Fruit fly (Drosophila melanogaster): Measurements from ENCODE around the gene CG7953.

CG7953 gene

DNA sequence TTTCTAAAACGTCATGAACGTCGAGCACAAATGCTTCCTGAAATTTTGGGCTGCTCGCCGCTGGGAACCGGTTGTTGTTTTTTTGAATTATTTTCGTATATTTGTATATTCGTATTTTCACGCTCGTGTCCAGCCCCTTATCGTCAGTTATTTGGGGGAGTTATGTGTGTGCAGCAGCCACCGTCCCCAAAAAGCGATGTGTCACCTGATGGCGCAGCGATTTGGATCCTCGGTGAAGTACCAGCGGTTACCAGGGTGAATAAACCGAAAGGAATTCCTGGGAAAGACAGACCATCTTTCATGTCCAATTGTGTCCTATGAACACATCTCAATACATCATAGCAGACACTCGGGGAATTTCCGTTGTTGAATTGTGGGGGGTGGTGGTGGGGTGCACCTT is 27.5 kb upstream of the CG7953 start:
- TF ChIP-seq pan (optimal IDR thresholded peaks at IDR 0.05) (no peak), CG8478 (optimal IDR thresholded peaks at IDR 0.05) (no peak)

DNA sequence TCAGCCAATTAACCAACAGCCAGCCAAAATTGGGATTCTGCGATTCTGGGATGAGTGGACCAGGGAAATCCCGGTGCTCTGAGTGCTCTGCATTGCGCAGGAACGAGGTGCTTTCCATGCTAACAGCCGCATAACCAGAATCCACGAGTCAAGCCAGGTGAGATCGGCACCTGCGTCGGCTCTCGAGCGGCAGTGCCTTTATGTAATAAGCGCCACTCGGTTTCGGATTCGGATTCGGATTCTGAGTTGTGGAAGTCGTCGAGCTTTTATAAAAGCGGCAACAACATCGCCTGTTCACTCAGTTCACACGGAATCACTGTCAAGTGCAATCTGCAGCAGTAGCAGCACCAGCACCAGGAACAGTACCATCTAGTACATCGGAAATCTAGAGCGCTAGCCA is 26.8 kb upstream of the CG7953 start, which contains the start of gene b:
Gene b (plus strand): TSS at position 301 of the 400 bp plus-strand sequence.
- TF ChIP-seq CG8478 (optimal IDR thresholded peaks at IDR 0.05): no peak
- TF ChIP-seq psq (optimal IDR thresholded peaks at IDR 0.05): no peak
- no peak for TF ChIP-seq Dll (optimal IDR thresholded peaks at IDR 0.05)
- TF ChIP-seq EcR (GFP tag; optimal IDR thresholded peaks at IDR 0.05): no peak
- no peak for TF ChIP-seq usp (GFP tag; optimal IDR thresholded peaks at IDR 0.05)
- TF ChIP-seq pan (optimal IDR thresholded peaks at IDR 0.05): no peak

DNA sequence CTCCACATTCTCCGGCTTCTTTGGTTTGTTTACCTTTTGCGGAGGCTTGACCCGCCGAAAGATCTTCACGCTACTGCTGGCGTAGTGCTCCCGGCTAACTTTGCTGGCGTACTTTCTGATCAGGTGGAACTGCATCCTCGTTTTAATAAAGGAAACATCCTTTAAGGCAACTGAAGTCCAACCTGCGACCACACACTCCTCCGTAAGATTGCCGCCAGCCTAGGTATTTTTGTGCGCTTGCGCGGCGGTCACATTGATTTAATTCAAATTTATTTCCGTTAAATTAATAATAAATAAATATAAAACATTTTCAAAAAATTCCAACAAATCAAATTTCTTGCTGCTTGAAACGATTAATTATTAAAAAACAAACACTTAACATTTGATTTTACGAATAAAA is 20.2 kb upstream of the CG7953 start, which contains the start of gene PolG1:
Gene PolG1 (minus strand): TSS at position 216 of the 400 bp plus-strand sequence.
- TF ChIP-seq CG8478 (optimal IDR thresholded peaks at IDR 0.05) (no peak), psq (optimal IDR thresholded peaks at IDR 0.05) (no peak), Dll (optimal IDR thresholded peaks at IDR 0.05) (no peak), pan (optimal IDR thresholded peaks at IDR 0.05) (no peak), usp (GFP tag; optimal IDR thresholded peaks at IDR 0.05) (no peak), EcR (GFP tag; optimal IDR thresholded peaks at IDR 0.05) (no peak)

DNA sequence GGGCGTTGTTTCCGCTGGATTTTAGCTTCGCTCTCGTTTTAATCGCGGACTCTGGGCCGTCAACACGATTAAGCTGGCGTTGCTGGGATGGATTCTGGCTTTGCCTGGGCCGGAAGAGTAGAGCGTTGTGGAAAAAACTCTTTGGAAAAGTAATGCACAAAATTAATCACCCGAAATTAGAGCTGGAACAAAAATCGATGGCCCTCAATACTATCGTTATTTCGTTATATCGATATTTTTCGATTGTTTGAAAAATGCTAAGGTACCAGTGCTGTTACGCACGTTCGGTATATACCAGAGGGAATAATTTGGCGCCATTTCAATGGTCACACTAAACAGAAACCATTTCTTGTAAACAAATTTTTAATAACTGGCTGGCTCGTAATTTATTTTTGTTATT is 18.2 kb upstream of the CG7953 start, which contains the start of the genes Arpc1 and Orc5:
Gene Arpc1 (minus strand): TSS at position 202 of the 400 bp plus-strand sequence.
Gene Orc5 (plus strand): TSS at position 298 of the 400 bp plus-strand sequence.
- TF ChIP-seq Dll (optimal IDR thresholded peaks at IDR 0.05) (no peak), EcR (GFP tag; optimal IDR thresholded peaks at IDR 0.05) (no peak), CG8478 (optimal IDR thresholded peaks at IDR 0.05) (no peak), usp (GFP tag; optimal IDR thresholded peaks at IDR 0.05) (no peak), pan (optimal IDR thresholded peaks at IDR 0.05) (no peak), psq (optimal IDR thresholded peaks at IDR 0.05) (no peak)

DNA sequence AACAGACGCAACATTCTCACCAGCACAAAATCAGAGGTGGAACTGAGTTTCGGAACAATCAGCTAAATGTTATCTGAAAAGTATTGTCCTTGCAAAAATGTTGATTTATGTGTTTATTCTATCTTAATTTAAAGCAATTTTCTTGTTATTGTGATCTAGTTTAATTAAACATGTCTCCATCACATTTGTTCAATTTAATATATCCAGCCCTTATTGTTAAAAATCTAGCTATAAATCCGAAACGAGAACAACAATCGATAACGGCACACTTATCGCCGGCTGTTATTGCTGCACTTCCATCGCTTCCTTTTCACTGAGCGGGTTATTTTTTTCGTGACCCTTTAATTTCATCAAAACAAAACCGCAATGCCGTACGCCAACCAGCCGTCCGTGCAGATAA is 14.7 kb upstream of the CG7953 start, which contains the start of the genes GatC, PolG2 and Polr2C:
Gene GatC (minus strand): TSS at position 48 of the 400 bp plus-strand sequence.
Gene PolG2 (minus strand): TSS at position 48 of the 400 bp plus-strand sequence.
Gene Polr2C (plus strand): TSS at position 280 of the 400 bp plus-strand sequence.
- TF ChIP-seq Dll (optimal IDR thresholded peaks at IDR 0.05) (no peak), CG8478 (optimal IDR thresholded peaks at IDR 0.05) (no peak), EcR (GFP tag; optimal IDR thresholded peaks at IDR 0.05) (no peak), psq (optimal IDR thresholded peaks at IDR 0.05) (no peak), usp (GFP tag; optimal IDR thresholded peaks at IDR 0.05) (no peak), pan (optimal IDR thresholded peaks at IDR 0.05) (no peak)

DNA sequence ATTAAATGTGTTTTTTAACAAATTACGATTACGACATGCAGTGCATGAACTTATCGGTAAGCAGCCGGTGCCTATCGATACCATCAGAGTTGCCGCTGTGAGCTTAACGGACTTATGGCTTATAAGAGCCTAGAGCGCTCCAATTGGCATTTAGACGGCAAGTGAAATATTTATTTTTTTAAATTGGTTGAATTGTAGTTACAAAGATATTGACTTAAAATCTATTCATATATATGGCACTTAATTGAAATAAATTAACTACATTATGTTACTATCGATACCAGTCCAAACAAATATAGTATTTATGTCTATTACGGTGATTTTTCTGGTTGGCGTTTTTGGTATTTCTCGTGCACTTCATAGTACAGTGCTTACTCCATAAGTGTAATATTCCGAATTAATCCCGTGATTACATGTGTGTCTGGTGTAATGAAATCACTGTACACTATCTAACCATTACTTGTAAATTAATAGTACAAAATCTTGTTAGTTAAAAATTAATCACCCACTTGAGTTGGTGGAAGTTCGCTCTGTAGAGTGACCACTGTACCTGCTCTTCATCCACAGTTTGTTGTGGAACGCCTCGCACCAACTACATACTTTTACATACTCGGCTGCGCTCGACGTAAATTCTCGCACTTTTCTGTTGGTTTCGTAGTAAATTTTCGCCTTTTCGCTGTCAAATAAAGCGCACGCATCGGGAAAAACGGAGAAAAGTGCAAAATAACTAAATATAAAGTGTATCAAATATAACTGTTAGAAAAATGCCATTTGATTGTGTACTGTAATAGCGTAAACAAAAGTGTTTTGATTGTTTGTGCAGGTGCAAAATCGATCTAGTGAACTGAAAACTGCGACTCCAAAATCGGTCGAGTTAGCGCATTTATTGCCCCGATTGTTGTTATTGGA is 12.5 kb upstream of the CG7953 start, which contains the start of the genes mRpS23 and CenG1A:
Gene mRpS23 (minus strand): TSS at position 71 of the 909 bp plus-strand sequence.
Gene CenG1A (plus strand): TSS at position 563 of the 909 bp plus-strand sequence.
- no peak for TF ChIP-seq pan (optimal IDR thresholded peaks at IDR 0.05)
- no peak for TF ChIP-seq Dll (optimal IDR thresholded peaks at IDR 0.05)
- no peak for TF ChIP-seq psq (optimal IDR thresholded peaks at IDR 0.05)
- TF ChIP-seq CG8478 (optimal IDR thresholded peaks at IDR 0.05): no peak
- TF ChIP-seq usp (GFP tag; optimal IDR thresholded peaks at IDR 0.05): no peak
- TF ChIP-seq EcR (GFP tag; optimal IDR thresholded peaks at IDR 0.05): no peak

DNA sequence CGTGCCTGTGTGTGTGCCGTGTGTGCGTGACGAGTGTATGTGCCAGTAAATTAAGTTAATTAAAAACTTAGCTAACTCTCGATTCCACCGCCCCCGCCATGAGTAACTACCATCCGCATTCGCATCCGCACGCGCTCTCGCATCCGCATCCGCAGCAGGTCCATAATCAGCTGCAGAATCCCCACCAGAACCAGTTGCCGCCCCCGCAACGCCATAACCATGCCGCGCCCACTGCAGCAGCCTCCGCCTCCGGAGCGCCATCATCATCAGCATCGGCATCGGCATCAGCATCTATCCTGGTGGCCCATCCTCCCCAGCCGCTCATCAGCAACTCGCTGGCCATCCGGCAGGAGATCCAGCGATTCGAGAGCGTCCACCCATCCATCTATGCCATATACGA is 11.8 kb upstream of the CG7953 start:
- TF ChIP-seq usp (GFP tag; optimal IDR thresholded peaks at IDR 0.05) (no peak), Dll (optimal IDR thresholded peaks at IDR 0.05) (no peak), CG8478 (optimal IDR thresholded peaks at IDR 0.05) (no peak), pan (optimal IDR thresholded peaks at IDR 0.05) (no peak), EcR (GFP tag; optimal IDR thresholded peaks at IDR 0.05) (no peak), psq (optimal IDR thresholded peaks at IDR 0.05) (no peak)

DNA sequence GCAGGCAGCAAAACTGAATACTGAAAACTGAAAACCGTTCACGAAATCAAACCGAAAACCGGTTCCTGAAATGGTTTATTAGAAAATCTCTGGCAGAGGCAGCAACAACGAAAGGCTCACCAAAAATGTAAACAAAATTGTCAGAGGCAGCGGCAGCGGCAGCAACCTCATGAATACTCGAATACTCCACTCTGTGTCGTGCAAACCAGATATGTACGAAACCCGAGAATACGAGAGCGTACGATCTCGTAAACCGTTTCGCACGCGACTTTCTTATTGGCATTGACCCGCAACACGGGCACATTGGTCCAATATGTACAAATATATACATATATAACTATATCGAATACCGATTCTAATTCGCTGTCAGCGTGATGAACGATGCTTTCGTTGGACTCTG is 10.1 kb upstream of the CG7953 start:
- TF ChIP-seq psq (optimal IDR thresholded peaks at IDR 0.05) (no peak), pan (optimal IDR thresholded peaks at IDR 0.05) (no peak), EcR (GFP tag; optimal IDR thresholded peaks at IDR 0.05) (no peak), Dll (optimal IDR thresholded peaks at IDR 0.05) (no peak), usp (GFP tag; optimal IDR thresholded peaks at IDR 0.05) (no peak), CG8478 (optimal IDR thresholded peaks at IDR 0.05) (no peak)

DNA sequence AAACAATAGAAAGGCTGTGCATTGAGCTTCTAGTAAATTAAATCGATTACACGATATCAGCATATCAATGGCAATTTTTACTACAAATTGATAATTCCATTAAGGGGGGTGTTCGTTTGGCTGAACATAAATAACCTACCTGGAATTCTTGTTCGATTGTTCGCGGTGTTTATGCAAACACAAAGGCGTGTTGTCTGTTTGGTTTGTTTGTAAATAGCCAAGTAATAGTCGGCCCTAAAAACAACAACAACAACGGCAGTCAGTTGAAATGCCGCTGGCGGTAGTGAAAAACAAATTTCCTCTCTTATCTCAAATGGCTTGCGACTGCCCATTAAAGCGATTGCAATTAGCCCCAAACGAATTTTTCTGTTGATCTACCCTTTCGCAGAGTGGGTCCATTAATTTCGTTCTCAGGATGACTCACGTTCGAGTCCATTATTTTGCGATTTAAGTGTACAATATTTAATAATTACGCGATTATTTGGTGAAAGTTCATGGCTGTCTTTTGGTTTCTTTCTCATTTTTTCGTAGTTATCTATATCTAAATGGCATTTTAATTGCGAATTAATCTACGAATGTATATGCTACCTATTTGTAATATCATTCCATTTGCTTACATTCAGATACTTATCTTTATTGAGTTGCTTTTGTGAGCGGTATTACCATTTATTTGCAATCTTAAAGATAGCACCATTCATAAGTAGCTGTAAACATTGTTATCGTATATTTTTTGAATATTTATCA is 8.9 kb upstream of the CG7953 start:
- no peak for TF ChIP-seq psq (optimal IDR thresholded peaks at IDR 0.05)
- TF ChIP-seq pan (optimal IDR thresholded peaks at IDR 0.05): no peak
- no peak for TF ChIP-seq usp (GFP tag; optimal IDR thresholded peaks at IDR 0.05)
- TF ChIP-seq EcR (GFP tag; optimal IDR thresholded peaks at IDR 0.05): no peak
- no peak for TF ChIP-seq CG8478 (optimal IDR thresholded peaks at IDR 0.05)
- no peak for TF ChIP-seq Dll (optimal IDR thresholded peaks at IDR 0.05)

DNA sequence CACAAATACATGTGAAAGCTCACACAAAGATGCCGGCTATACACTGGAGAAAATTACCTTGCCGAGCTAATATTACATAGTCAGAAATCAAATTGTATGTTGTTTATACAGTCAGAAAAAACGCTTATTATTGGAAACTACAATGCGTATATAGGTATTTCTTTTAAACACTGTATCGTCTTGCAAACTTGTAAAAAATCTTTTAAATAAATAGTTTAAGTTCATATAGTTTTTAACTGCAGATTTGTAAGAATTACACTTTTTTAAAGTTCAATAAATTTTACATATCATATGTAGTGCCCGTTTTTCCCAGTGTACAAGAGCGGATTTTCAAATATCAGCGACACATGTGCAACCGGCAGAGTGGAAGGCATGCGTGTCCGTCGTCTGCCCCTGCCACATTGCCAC is 8.0 kb upstream of the CG7953 start:
- TF ChIP-seq CG8478 (optimal IDR thresholded peaks at IDR 0.05) (no peak), psq (optimal IDR thresholded peaks at IDR 0.05) (no peak), pan (optimal IDR thresholded peaks at IDR 0.05) (no peak), Dll (optimal IDR thresholded peaks at IDR 0.05) (no peak), EcR (GFP tag; optimal IDR thresholded peaks at IDR 0.05) (no peak), usp (GFP tag; optimal IDR thresholded peaks at IDR 0.05) (no peak)

DNA sequence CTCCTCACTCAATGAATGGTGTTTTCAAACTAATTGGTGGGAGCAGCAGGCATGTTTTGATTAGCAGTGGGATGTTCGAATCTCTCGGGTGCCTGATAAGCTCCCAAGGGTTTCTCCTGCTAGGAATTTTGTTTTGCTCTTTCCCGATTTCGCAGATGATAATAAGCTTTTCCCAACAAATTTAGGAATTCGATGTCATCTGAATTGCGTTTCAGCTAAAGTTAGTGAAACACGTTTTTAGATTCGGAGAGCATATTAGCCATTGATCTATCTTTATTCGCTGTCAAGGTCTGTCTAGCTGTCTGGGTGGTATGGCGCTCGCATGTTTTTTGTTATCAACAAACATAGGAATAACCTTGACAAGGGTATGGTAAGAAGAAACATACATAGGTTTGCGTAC is 6.2 kb upstream of the CG7953 start, which contains the start of gene CG33307:
Gene CG33307 (minus strand): TSS at position 13 of the 400 bp plus-strand sequence.
- TF ChIP-seq pan (optimal IDR thresholded peaks at IDR 0.05): no peak
